Worm (Caenorhabditis elegans) whole organism, L4/young adult: ENCODE results near the gene K08E4.3.

Experiments
- W03F9.2 ChIP-seq: fragments of 150-350 bp; optimal IDR thresholded peaks from 2 replicates; lab custom pipeline; 2014; ENCODE audit warnings: missing biosample characterization, missing genetic modification characterization
- dao-5 ChIP-seq: sonication (generic microtip); optimal IDR thresholded peaks from 2 replicates; lab custom pipeline; 2016; ENCODE audit warnings: missing genotype, missing genetic modification characterization, moderate library complexity, missing compliant biosample characterization
- him-1 ChIP-seq: sonication (generic microtip); optimal IDR thresholded peaks from 2 replicates; lab custom pipeline; 2016; ENCODE audit warnings: missing genotype, missing genetic modification reagents, missing genetic modification characterization, missing compliant biosample characterization

The K08E4.3 gene

ce11 chrIV:12105558-12105957, 48.0 kb downstream of the K08E4.3 start, which contains the start of gene M18.3:
Gene M18.3 (plus strand): TSS chrIV:12105858.
- TF ChIP-seq dao-5 (tag; lab: Kevin White, UChicago) (no peak), W03F9.2 (tag; lab: Kevin White, UChicago) (no peak), him-1 (tag; lab: Kevin White, UChicago) (no peak)

DNA sequence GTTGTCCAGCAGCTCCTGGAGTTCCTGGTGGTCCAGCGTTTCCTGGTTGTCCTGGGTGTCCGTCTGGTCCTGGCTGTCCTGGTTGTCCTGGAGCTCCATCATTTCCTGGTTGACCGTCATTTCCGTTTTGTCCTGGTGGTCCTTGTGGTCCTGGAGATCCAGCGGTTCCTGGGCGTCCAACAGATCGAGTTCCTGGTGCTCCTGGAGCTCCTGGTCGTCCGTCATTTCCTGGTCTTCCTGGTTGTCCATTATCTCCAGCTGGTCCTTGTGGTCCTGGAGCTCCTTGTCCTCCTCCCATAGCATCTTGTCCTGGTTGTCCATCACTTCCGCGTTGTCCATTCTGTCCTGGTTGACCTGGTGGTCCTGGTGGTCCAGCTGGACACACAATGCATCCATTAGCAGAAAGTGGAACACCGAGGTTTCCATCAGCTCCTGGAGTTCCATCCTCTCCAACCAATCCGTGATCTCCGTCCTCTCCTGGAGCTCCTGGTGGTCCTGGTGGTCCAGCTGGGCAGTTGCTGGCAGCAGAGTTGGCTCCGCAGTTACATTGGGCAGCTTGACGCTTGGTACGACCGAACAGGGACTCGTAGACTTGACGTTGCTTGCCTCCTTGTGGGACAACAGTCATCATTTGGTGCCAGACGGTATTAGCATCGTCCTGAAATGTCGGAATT, 51.6 kb downstream of the K08E4.3 start:
- TF ChIP-seq dao-5 (tag; lab: Kevin White, UChicago), result no peak
- no peak for TF ChIP-seq him-1 (tag; lab: Kevin White, UChicago)
- TF ChIP-seq W03F9.2 (tag; lab: Kevin White, UChicago), result no peak
